Worm (Caenorhabditis elegans) whole organism, L1 larva: Measurements from ENCODE around the gene srj-23.

Source experiments
- C16A3.4 ChIP-seq: fragments of 150-350 bp; optimal IDR thresholded peaks from 2 replicates; lab custom pipeline; 2014; ENCODE audit warnings: missing biosample characterization, missing genetic modification characterization
- alr-1 ChIP-seq: fragments of 200-800 bp; sonication (Bioruptor generic); optimal IDR thresholded peaks from 2 replicates; lab custom pipeline; 2018; ENCODE audit warnings: borderline replicate concordance, mild to moderate bottlenecking, missing genetic modification characterization, missing compliant biosample characterization
- blmp-1 ChIP-seq: fragments of 150-350 bp; optimal IDR thresholded peaks from 2 replicates; lab custom pipeline; 2014; ENCODE audit warnings: missing biosample characterization, missing genetic modification characterization
- ces-1 ChIP-seq: fragments of 150-350 bp; optimal IDR thresholded peaks from 2 replicates; lab custom pipeline; 2014; ENCODE audit warnings: missing biosample characterization, missing genetic modification reagents, missing genetic modification characterization
- dsc-1 ChIP-seq: sonication (generic microtip); optimal IDR thresholded peaks from 2 replicates; lab custom pipeline; 2016; ENCODE audit warnings: mild to moderate bottlenecking, missing genetic modification characterization, missing compliant biosample characterization
- efl-1 ChIP-seq, 4 experiments: fragments of 150-350 bp; optimal IDR thresholded peaks in 3 of 4; peaks in 1 of 4; 1 replicate in 1 of 4; 2 replicates in 3 of 4; lab custom pipeline; 2014; ENCODE audit warnings: missing biosample characterization in 2 of 4, missing genetic modification characterization in 2 of 4, missing genetic modification reagents in 2 of 4
- egl-13 ChIP-seq: sonication (generic microtip); optimal IDR thresholded peaks from 2 replicates; lab custom pipeline; 2016; ENCODE audit warnings: missing genotype, missing genetic modification reagents, missing genetic modification characterization, missing compliant biosample characterization
- elt-3 ChIP-seq, 6 experiments: fragments of 150-350 bp in 1 of 6; sonication (generic microtip); optimal IDR thresholded peaks; 2 replicates each; lab custom pipeline; 2017 to 2018; ENCODE audit warnings: missing biosample characterization in 6 of 6, missing genetic modification characterization in 6 of 6, inconsistent platforms in 1 of 6
- ets-5 ChIP-seq: fragments of 200-800 bp; sonication (Bioruptor generic); IDR thresholded peaks from 2 replicates; pipeline ENCODE4 v1.3.6; 2022; ENCODE audit warnings: missing genetic modification characterization, missing compliant biosample characterization
- fkh-4 ChIP-seq: sonication (generic microtip); optimal IDR thresholded peaks from 2 replicates; lab custom pipeline; 2016; ENCODE audit warnings: missing compliant biosample characterization, missing genetic modification characterization, borderline replicate concordance
- fos-1 ChIP-seq: fragments of 150-350 bp; optimal IDR thresholded peaks from 2 replicates; lab custom pipeline; 2014; ENCODE audit warnings: missing biosample characterization, missing genetic modification characterization
- hlh-17 ChIP-seq: fragments of 200-800 bp; sonication (Bioruptor generic); optimal IDR thresholded peaks from 2 replicates; lab custom pipeline; 2018; ENCODE audit warnings: missing genetic modification characterization, mild to moderate bottlenecking, missing compliant biosample characterization, moderate library complexity, borderline replicate concordance
- hlh-4 ChIP-seq: sonication (generic microtip); optimal IDR thresholded peaks from 2 replicates; lab custom pipeline; 2016; ENCODE audit warnings: mild to moderate bottlenecking, missing genetic modification characterization, missing compliant biosample characterization
- irx-1 ChIP-seq: sonication (generic microtip); optimal IDR thresholded peaks from 2 replicates; lab custom pipeline; 2016; ENCODE audit warnings: missing genetic modification characterization, missing compliant biosample characterization
- isw-1 ChIP-seq: fragments of 200-800 bp; sonication (Bioruptor generic); IDR thresholded peaks from 2 replicates; pipeline ENCODE4 v1.3.6; 2022; ENCODE audit warnings: missing genetic modification characterization, missing compliant biosample characterization
- jun-1 ChIP-seq: fragments of 150-350 bp; optimal IDR thresholded peaks from 2 replicates; lab custom pipeline; 2014; ENCODE audit warnings: missing biosample characterization, missing genetic modification reagents, missing genetic modification characterization
- lin-15B ChIP-seq: fragments of 150-350 bp; sonication (generic microtip); optimal IDR thresholded peaks from 3 replicates; lab custom pipeline; 2014; ENCODE audit warnings: missing biosample characterization, missing genetic modification characterization
- lin-35 ChIP-seq, 2 experiments: fragments of 150-350 bp; optimal IDR thresholded peaks; 2 replicates each; lab custom pipeline; 2014; ENCODE audit warnings: missing biosample characterization in 2 of 2, missing genetic modification characterization in 2 of 2, missing genetic modification reagents in 2 of 2
- lsy-2 ChIP-seq, 2 experiments: fragments of 150-350 bp; optimal IDR thresholded peaks; 2 replicates each; lab custom pipeline; 2014; ENCODE audit warnings: missing biosample characterization in 2 of 2, missing genetic modification characterization in 2 of 2
- mab-9 ChIP-seq: fragments of 200-800 bp; sonication (Bioruptor generic); IDR thresholded peaks from 2 replicates; pipeline ENCODE4 v1.3.6; 2022; ENCODE audit warnings: missing genetic modification reagents, missing genetic modification characterization, missing compliant biosample characterization
- nhr-19 ChIP-seq: fragments of 200-800 bp; sonication (Bioruptor generic); conservative IDR thresholded peaks from 2 replicates; pipeline ENCODE4 v1.3.6; 2022; ENCODE audit warnings: missing genetic modification characterization, missing compliant biosample characterization
- nhr-20 ChIP-seq: sonication (generic microtip); optimal IDR thresholded peaks from 2 replicates; lab custom pipeline; 2016; ENCODE audit warnings: mild to moderate bottlenecking, missing genetic modification characterization, missing compliant biosample characterization
- nhr-237 ChIP-seq: fragments of 150-350 bp; optimal IDR thresholded peaks from 2 replicates; lab custom pipeline; 2014; ENCODE audit warnings: missing biosample characterization, missing genetic modification characterization
- nhr-47 ChIP-seq: sonication (generic microtip); optimal IDR thresholded peaks from 2 replicates; lab custom pipeline; 2016; ENCODE audit warnings: mild to moderate bottlenecking, missing genetic modification characterization, moderate library complexity, missing compliant biosample characterization
- nhr-76 ChIP-seq: sonication (generic microtip); optimal IDR thresholded peaks from 2 replicates; lab custom pipeline; 2017; ENCODE audit warnings: missing biosample characterization, missing genetic modification characterization
- nhr-85 ChIP-seq: sonication (generic microtip); peaks from one replicate; lab custom pipeline; 2016; ENCODE audit warnings: missing genetic modification characterization, inconsistent platforms, missing compliant biosample characterization
- rnt-1 ChIP-seq: sonication (generic microtip); optimal IDR thresholded peaks from 2 replicates; lab custom pipeline; 2016; ENCODE audit warnings: mild to moderate bottlenecking, missing genetic modification characterization, moderate library complexity, missing compliant biosample characterization
- snpc-4 ChIP-seq: fragments of 150-350 bp; optimal IDR thresholded peaks from 2 replicates; lab custom pipeline; 2014; ENCODE audit warnings: missing biosample characterization, missing genetic modification characterization
- sox-4 ChIP-seq: sonication (generic microtip); optimal IDR thresholded peaks from 2 replicates; lab custom pipeline; 2016; ENCODE audit warnings: missing genetic modification characterization, missing compliant biosample characterization
- sptf-1 ChIP-seq: fragments of 150-350 bp; optimal IDR thresholded peaks from 2 replicates; lab custom pipeline; 2014; ENCODE audit warnings: missing biosample characterization, missing genetic modification characterization
- unc-130 ChIP-seq: fragments of 150-350 bp; optimal IDR thresholded peaks from 2 replicates; lab custom pipeline; 2017; ENCODE audit warnings: missing biosample characterization, missing genetic modification characterization, inconsistent platforms
- unc-30 ChIP-seq: sonication (generic microtip); optimal IDR thresholded peaks from 2 replicates; lab custom pipeline; 2017; ENCODE audit warnings: missing biosample characterization, missing genetic modification characterization
- vab-15 ChIP-seq: sonication (generic microtip); optimal IDR thresholded peaks from 2 replicates; lab custom pipeline; 2017; ENCODE audit warnings: missing genotype, mild to moderate bottlenecking, missing genetic modification characterization, missing compliant biosample characterization
- xbp-1 ChIP-seq: sonication (generic microtip); optimal IDR thresholded peaks from 2 replicates; lab custom pipeline; 2016; ENCODE audit warnings: missing genetic modification characterization, missing compliant biosample characterization
- zag-1 ChIP-seq: fragments of 150-350 bp; optimal IDR thresholded peaks from 2 replicates; lab custom pipeline; 2014; ENCODE audit warnings: missing biosample characterization, missing genetic modification characterization
- zip-4 ChIP-seq: fragments of 200-800 bp; sonication (Bioruptor generic); optimal IDR thresholded peaks from 2 replicates; lab custom pipeline; 2018; ENCODE audit warnings: mild to moderate bottlenecking, missing genetic modification characterization, moderate library complexity, missing compliant biosample characterization
- ztf-11 ChIP-seq, 2 experiments: sonication (generic microtip); optimal IDR thresholded peaks; 2 replicates each; lab custom pipeline; 2016 to 2017; ENCODE audit warnings: missing genetic modification characterization in 2 of 2, missing biosample characterization in 1 of 2, missing compliant biosample characterization in 1 of 2
- ztf-4 ChIP-seq: fragments of 150-350 bp; optimal IDR thresholded peaks from 2 replicates; lab custom pipeline; 2014; ENCODE audit warnings: missing biosample characterization, missing genetic modification characterization

The srj-23 gene

DNA sequence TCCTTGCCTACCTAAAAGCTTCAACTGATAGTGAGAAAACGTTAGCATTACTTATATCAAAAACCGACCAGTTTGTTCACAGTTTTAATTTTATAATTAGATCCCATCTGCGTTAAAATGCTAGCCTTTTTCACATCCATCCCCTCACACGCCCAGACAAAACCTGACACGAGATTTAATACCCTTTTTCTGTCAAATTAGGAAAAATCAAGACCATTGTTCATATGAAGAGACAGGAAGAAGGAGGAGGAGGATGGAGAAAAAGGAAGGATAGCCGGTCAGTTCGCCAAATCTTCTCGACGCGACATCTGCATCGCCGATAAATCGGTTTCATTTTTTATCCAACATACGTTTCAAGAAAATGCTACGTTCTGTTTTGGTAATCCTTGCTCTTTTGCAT lies 3.7 kb upstream of the srj-23 start, which contains the start of gene cnc-3 (continued):
- no peak for TF ChIP-seq rnt-1 (tag; lab: Kevin White, UChicago)
- no peak for TF ChIP-seq hlh-4 (tag; lab: Kevin White, UChicago)
- no peak for TF ChIP-seq unc-30 (tag; lab: Kevin White, UChicago)
- TF ChIP-seq xbp-1 (tag; lab: Kevin White, UChicago): no peak
- no peak for TF ChIP-seq nhr-237
- peak in 1 of 6 experiments; percentile 16 for TF ChIP-seq elt-3 (tag; optimal IDR thresholded peaks at IDR 0.05; lab: Kevin White, UChicago)
- no peak for TF ChIP-seq C16A3.4 (tag; lab: Kevin White, UChicago)
- TF ChIP-seq alr-1 (tag; lab: Kevin White, UChicago): no peak
- no peak for TF ChIP-seq vab-15 (tag; lab: Kevin White, UChicago)
- no peak for TF ChIP-seq irx-1 (tag; lab: Kevin White, UChicago)
- no peak for TF ChIP-seq ces-1 (GFP tag; lab: Kevin White, UChicago)
- no peak for TF ChIP-seq nhr-47 (tag; lab: Kevin White, UChicago)
- TF ChIP-seq nhr-19: no peak
- no peak for TF ChIP-seq egl-13 (tag; lab: Kevin White, UChicago)
- TF ChIP-seq efl-1 (optimal IDR thresholded peaks at IDR 0.05; lab: Kevin White, UChicago): no peak
- no peak for TF ChIP-seq efl-1 (GFP tag; optimal IDR thresholded peaks at IDR 0.05 in 1 of 2; lab: Kevin White, UChicago)
- no peak for TF ChIP-seq jun-1 (tag; lab: Kevin White, UChicago)
- TF ChIP-seq blmp-1 (tag; lab: Kevin White, UChicago): peak; percentile 65
- TF ChIP-seq nhr-20: no peak
- TF ChIP-seq lsy-2 (tag; optimal IDR thresholded peaks at IDR 0.05; lab: Kevin White, UChicago): no peak
- TF ChIP-seq dsc-1: no peak

DNA sequence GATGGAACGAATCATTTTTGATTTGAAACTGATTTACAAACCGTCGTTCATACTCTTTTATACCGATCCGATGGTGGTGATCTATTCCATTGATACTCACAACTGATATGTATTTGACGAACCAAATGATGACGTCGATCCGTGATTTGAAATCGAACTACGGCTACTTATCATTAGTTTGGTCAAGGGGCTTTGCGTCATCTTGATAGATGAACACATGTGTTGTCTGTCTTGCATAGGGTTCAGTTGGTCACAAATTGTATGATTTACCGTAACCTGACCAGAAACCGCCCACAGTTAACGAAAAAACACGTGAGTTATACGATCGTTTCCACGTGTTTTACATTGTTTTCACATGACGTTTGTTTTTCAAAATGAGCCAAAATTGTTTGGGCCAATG lies 1.3 kb upstream of the srj-23 start, which contains the start of gene cnc-2:
cnc-2 (minus strand) TSS at position 24 of the 400 bp plus-strand sequence.
- TF ChIP-seq fkh-4 (tag; lab: Kevin White, UChicago) (no peak), ztf-4 (tag; lab: Kevin White, UChicago) (no peak), blmp-1 (tag; lab: Kevin White, UChicago) (peak; percentile 9), ets-5 (no peak), nhr-85 (tag; lab: Kevin White, UChicago) (peak; percentile 70), nhr-20 (no peak)
- TF ChIP-seq, all 84 proteins: peak for 2

DNA sequence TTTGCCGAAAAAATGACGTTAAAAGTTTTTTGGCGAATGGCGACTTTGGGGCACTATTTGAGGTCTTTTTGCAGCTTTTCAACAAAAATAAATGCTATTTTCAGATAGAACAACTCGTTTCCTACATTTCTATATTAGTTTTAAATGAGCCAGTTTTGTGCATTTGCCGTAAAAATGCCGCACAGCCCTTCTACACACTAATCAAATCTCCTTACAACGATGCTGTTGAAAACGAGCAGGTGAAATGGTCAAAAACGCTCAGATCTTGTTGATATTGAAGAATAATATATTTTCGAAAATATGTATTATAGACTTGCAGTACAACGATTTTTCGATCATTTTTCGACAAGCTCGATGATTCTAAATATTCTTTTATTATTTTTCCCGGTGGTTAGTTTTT lies 3.3 kb downstream of the srj-23 start, which contains the start of gene chil-14:
chil-14 (plus strand) TSS at position 301 of the 400 bp plus-strand sequence.
- no peak for TF ChIP-seq lin-15B
- TF ChIP-seq lin-35 (GFP tag; optimal IDR thresholded peaks at IDR 0.05; lab: Kevin White, UChicago): no peak
- no peak for TF ChIP-seq mab-9 (GFP tag; lab: Robert Waterston, UW)
- TF ChIP-seq hlh-17 (GFP tag; lab: Kevin White, UChicago): no peak
- TF ChIP-seq sptf-1 (tag; lab: Kevin White, UChicago): no peak
- no peak for TF ChIP-seq fos-1
- no peak for TF ChIP-seq ztf-11 (tag; optimal IDR thresholded peaks at IDR 0.05; lab: Kevin White, UChicago)
- no peak for TF ChIP-seq zag-1 (tag; lab: Kevin White, UChicago)
- TF ChIP-seq nhr-76 (tag; lab: Kevin White, UChicago): no peak
- TF ChIP-seq zip-4 (GFP tag; lab: Kevin White, UChicago): no peak
- no peak for TF ChIP-seq ztf-4 (tag; lab: Kevin White, UChicago)
- no peak for TF ChIP-seq isw-1 (GFP tag; lab: Robert Waterston, UW)
- no peak for TF ChIP-seq unc-130 (tag; lab: Kevin White, UChicago)

DNA sequence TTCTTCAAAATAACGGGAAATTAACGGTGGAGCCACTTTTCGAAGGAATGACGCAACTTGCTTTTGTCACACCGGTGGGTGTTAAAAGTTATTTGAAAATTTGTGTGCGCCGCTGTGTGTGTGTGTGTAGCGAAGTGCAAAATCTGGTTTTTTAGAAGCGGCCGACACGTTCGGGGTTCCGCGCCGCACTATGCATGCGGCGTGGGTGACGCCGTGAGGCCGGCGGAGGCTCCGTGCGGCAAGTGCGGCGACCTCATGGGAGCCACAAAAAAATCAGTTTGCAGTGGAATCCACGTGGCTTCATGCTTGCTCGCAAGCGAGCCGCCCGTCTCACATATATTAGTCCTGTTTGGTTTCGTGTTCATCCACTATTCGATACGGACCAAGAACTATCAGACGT lies 3.8 kb downstream of the srj-23 start:
- no peak for TF ChIP-seq sox-4 (tag; lab: Kevin White, UChicago)
- TF ChIP-seq snpc-4: peak; percentile 55
